Worm (Caenorhabditis elegans): ENCODE results near the gene F32D8.5.

F32D8.5 gene

ce11 chrV:10940571-10940991 is 46.0 kb downstream of the F32D8.5 start (continued):
- no peak for TF ChIP-seq unc-62 (GFP tag; optimal IDR thresholded peaks at IDR 0.05)
- peak; percentile 95 for TF ChIP-seq elt-2 (tag; optimal IDR thresholded peaks at IDR 0.05)
- no peak for TF ChIP-seq unc-98 (GFP tag; IDR thresholded peaks at IDR 0.05)
- peak; percentile 23 for TF ChIP-seq ama-1 (optimal IDR thresholded peaks at IDR 0.05)
- peak; percentile 85 for TF ChIP-seq lin-14 (GFP tag; optimal IDR thresholded peaks at IDR 0.05)
- peak; percentile 79 for TF ChIP-seq mep-1 (tag; optimal IDR thresholded peaks at IDR 0.05)
- TF ChIP-seq skn-1 (tag; optimal IDR thresholded peaks at IDR 0.05): peak; percentile 66
- TF ChIP-seq ceh-8 (GFP tag; optimal IDR thresholded peaks at IDR 0.05): no peak
- TF ChIP-seq dsc-1 (tag; optimal IDR thresholded peaks at IDR 0.05): peak; percentile 11
- TF ChIP-seq irx-1 (tag; optimal IDR thresholded peaks at IDR 0.05): no peak
- TF ChIP-seq nhr-90 (tag; optimal IDR thresholded peaks at IDR 0.05; ENCODE audit: poor library complexity): peak; percentile 50
- peak; percentile 6 for TF ChIP-seq aly-2 (tag; optimal IDR thresholded peaks at IDR 0.05)
- peak; percentile 62 for TF ChIP-seq fos-1 (tag; optimal IDR thresholded peaks at IDR 0.05)
- TF ChIP-seq hlh-17 (GFP tag; optimal IDR thresholded peaks at IDR 0.05; ENCODE audit: borderline replicate concordance): no peak
- peak; percentile 64 for TF ChIP-seq hpl-2 (GFP tag; optimal IDR thresholded peaks at IDR 0.05)
- TF ChIP-seq rnt-1 (tag; optimal IDR thresholded peaks at IDR 0.05): peak; percentile 60
- TF ChIP-seq mdl-1 (tag; optimal IDR thresholded peaks at IDR 0.05): peak in 1 of 2 experiments; percentile 53
- peak; percentile 24 for TF ChIP-seq xbp-1 (tag; optimal IDR thresholded peaks at IDR 0.05)
- TF ChIP-seq swsn-7 (tag; optimal IDR thresholded peaks at IDR 0.05): peak; percentile 41
- peak; percentile 57 for TF ChIP-seq nhr-47 (tag; optimal IDR thresholded peaks at IDR 0.05)
- TF ChIP-seq nhr-77 (tag; optimal IDR thresholded peaks at IDR 0.05): peak; percentile 79
- peak; percentile 93 for TF ChIP-seq blmp-1 (tag; optimal IDR thresholded peaks at IDR 0.05)
- TF ChIP-seq efl-1 (optimal IDR thresholded peaks at IDR 0.05): peak; percentile 38 to 67
- no peak for TF ChIP-seq efl-1 (GFP tag; optimal IDR thresholded peaks at IDR 0.05 in 1 of 2)

DNA sequence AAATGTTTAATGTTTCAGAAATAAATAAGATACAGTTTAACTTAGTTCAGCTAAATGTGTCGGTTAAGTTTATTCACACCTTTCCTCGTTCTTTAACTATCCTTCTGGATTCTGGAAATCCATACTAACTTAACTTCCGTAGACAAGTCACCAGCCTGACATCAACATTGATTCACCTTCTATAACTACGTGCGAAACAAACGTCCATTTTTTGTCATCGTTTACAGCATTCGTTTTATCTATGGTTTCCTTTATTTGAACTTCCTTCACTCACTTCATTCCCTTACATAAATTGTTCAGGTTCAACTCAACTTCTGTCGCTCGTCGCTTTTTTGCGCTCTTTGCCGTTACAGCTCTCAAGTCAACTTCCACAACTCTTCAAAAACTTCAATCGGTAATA is 46.5 kb downstream of the F32D8.5 start, which contains the start of gene F17C11.26:
TSS of gene F17C11.26 (plus strand) at position 301 of the 400 bp plus-strand sequence.
- TF ChIP-seq snu-23 (GFP tag; optimal IDR thresholded peaks at IDR 0.05) (no peak), fkh-8 (tag; optimal IDR thresholded peaks at IDR 0.05) (no peak), hlh-17 (GFP tag; optimal IDR thresholded peaks at IDR 0.05; ENCODE audit: borderline replicate concordance) (no peak), lsy-2 (tag; optimal IDR thresholded peaks at IDR 0.05) (no peak), unc-86 (tag; optimal IDR thresholded peaks at IDR 0.05) (no peak), elt-2 (tag; optimal IDR thresholded peaks at IDR 0.05) (no peak), egl-27 (tag; optimal IDR thresholded peaks at IDR 0.05) (no peak), ces-1 (GFP tag; optimal IDR thresholded peaks at IDR 0.05) (no peak), rnt-1 (tag; optimal IDR thresholded peaks at IDR 0.05) (no peak)

DNA sequence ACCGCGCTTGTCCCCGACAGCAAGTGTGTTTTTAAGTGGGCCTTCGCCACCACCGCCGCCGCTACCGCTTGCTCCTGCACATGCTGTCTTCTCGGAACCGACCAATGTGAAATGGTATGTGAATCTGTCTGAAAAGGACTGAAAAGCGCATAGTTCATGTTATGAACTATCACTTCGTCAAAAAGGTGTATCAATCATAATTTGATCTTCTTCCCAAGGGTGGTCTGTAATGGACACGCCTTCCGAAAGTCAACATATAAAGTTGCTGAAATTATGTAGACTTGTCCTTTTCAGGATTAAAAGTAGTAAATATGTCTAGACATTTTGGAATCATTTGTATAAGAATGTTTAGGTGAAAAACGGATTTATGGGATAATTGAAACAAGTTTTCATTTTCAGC is 47.6 kb downstream of the F32D8.5 start, which contains the start of gene zip-9:
TSS of gene zip-9 (plus strand) at position 301 of the 400 bp plus-strand sequence.
- TF ChIP-seq ceh-88 (GFP tag; IDR thresholded peaks at IDR 0.05): no peak
- TF ChIP-seq efl-1 (optimal IDR thresholded peaks at IDR 0.05): no peak
- TF ChIP-seq efl-1 (GFP tag; optimal IDR thresholded peaks at IDR 0.05 in 1 of 2): peak in 1 of 2 experiments; percentile 20
- TF ChIP-seq pax-3 (tag; optimal IDR thresholded peaks at IDR 0.05): no peak
- TF ChIP-seq swsn-7 (tag; optimal IDR thresholded peaks at IDR 0.05): no peak

DNA sequence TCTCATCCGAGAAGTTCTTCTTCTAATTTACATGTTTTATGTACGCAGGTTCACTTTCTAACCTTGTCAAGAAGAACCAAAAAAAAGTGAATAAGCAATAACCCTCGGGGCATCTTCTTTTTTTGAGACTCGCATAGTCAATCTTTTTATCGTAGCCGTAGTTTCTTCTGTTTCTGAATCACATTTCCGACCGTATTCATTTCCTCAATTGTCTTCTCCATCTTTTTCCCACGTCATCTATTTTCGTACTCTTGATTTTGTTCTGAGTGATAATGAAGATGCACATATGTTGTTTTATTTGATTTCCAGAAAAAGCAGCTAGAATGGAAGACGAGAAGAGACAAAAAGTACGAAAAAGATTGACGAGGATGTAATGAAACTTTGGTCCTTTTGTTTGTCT is 50.3 kb downstream of the F32D8.5 start:
- TF ChIP-seq lsy-2 (tag; optimal IDR thresholded peaks at IDR 0.05) (peak in 1 of 2 experiments; percentile 24), ces-1 (GFP tag; optimal IDR thresholded peaks at IDR 0.05) (peak; percentile 5), hlh-17 (GFP tag; optimal IDR thresholded peaks at IDR 0.05; ENCODE audit: borderline replicate concordance) (no peak), fkh-10 (GFP tag; optimal IDR thresholded peaks at IDR 0.05) (peak; percentile 82), irx-1 (tag; optimal IDR thresholded peaks at IDR 0.05) (no peak), efl-3 (GFP tag; optimal IDR thresholded peaks at IDR 0.05) (no peak), nhr-76 (tag; optimal IDR thresholded peaks at IDR 0.05) (no peak), nhr-20 (tag; optimal IDR thresholded peaks at IDR 0.05) (no peak), zip-4 (GFP tag; optimal IDR thresholded peaks at IDR 0.05) (no peak), fkh-8 (tag; optimal IDR thresholded peaks at IDR 0.05) (no peak), lin-14 (GFP tag; optimal IDR thresholded peaks at IDR 0.05) (peak; percentile 57), nhr-71 (tag; optimal IDR thresholded peaks at IDR 0.05) (no peak)
